Worm (Caenorhabditis elegans) whole organism, L4/young adult: ENCODE data around the gene gst-36.

ENCODE experiments used
- W03F9.2 ChIP-seq: fragments of 150-350 bp; optimal IDR thresholded peaks from 2 replicates; lab custom pipeline; 2014; ENCODE audit warnings: missing biosample characterization, missing genetic modification characterization
- dao-5 ChIP-seq: sonication (generic microtip); optimal IDR thresholded peaks from 2 replicates; lab custom pipeline; 2016; ENCODE audit warnings: missing genotype, missing genetic modification characterization, moderate library complexity, missing compliant biosample characterization
- him-1 ChIP-seq: sonication (generic microtip); optimal IDR thresholded peaks from 2 replicates; lab custom pipeline; 2016; ENCODE audit warnings: missing genotype, missing genetic modification reagents, missing genetic modification characterization, missing compliant biosample characterization

- no peak for TF ChIP-seq him-1 (tag; lab: Kevin White, UChicago)
- TF ChIP-seq W03F9.2 (tag; lab: Kevin White, UChicago): no peak
- TF ChIP-seq dao-5 (tag; lab: Kevin White, UChicago): no peak
Observed at ce11 chrX:9894844-9895243, 32.1 kb upstream of the gst-36 start, which contains the start of gene F21G4.3.
